Worm (Caenorhabditis elegans): ENCODE measurements around the gene C28H8.2.

The C28H8.2 gene

ce11 chrIII:5914717-5915116 is 5.4 kb upstream of the C28H8.2 start:
- peak; percentile 72 for TF ChIP-seq nfya-1 (tag; optimal IDR thresholded peaks at IDR 0.05; ENCODE audit: insufficient read depth)
- no peak for TF ChIP-seq unc-62 (GFP tag; optimal IDR thresholded peaks at IDR 0.05)
- TF ChIP-seq unc-39 (tag; optimal IDR thresholded peaks at IDR 0.05) = no peak
- TF ChIP-seq nhr-43 (tag; optimal IDR thresholded peaks at IDR 0.05; ENCODE audit: poor library complexity, severe bottlenecking) = no peak
- peak; percentile 12 for TF ChIP-seq pha-4 (tag; optimal IDR thresholded peaks at IDR 0.05)
- no peak for TF ChIP-seq nhr-23 (tag; optimal IDR thresholded peaks at IDR 0.05)
- no peak for TF ChIP-seq ceh-28 (tag; optimal IDR thresholded peaks at IDR 0.05)
- TF ChIP-seq egl-5 (tag; optimal IDR thresholded peaks at IDR 0.05) = no peak
- peak; percentile 48 for TF ChIP-seq pqm-1 (tag; optimal IDR thresholded peaks at IDR 0.05)
- no peak for TF ChIP-seq lin-39 (tag; optimal IDR thresholded peaks at IDR 0.05)
- TF ChIP-seq elt-2 (tag; optimal IDR thresholded peaks at IDR 0.05) = peak; percentile 77

DNA sequence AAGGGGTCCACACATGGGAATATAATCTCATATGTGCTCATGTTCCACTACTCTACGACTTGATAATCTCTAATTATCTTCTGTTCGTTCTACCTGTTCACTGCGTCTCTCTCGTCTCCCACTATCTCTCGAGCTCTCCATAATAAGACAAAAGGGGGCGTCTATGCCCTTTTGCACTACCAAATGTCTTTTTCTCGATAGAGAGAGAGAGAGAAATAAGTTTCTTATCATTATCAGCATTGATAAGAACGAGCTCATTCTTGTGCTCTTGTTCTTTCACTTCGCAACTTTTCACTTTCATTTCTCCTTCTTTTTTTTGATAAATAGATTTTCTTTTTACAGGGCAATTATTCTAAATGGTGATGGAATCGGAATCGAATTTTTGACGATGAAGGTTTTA is 4.2 kb upstream of the C28H8.2 start:
- peak; percentile 40 for TF ChIP-seq pqm-1 (tag; optimal IDR thresholded peaks at IDR 0.05)
- TF ChIP-seq pha-4 (tag; optimal IDR thresholded peaks at IDR 0.05) = peak; percentile 38
- TF ChIP-seq nhr-28 (tag; optimal IDR thresholded peaks at IDR 0.05) = no peak
- TF ChIP-seq elt-2 (tag; optimal IDR thresholded peaks at IDR 0.05) = peak; percentile 87
- TF ChIP-seq egl-27 (tag; optimal IDR thresholded peaks at IDR 0.05) = no peak
- TF ChIP-seq skn-1 (tag; optimal IDR thresholded peaks at IDR 0.05) = peak; percentile 4

- TF ChIP-seq sea-2 (GFP tag; optimal IDR thresholded peaks at IDR 0.05) (no peak), nhr-76 (tag; optimal IDR thresholded peaks at IDR 0.05) (no peak), mdl-1 (tag; optimal IDR thresholded peaks at IDR 0.05) (no peak), nhr-237 (tag; optimal IDR thresholded peaks at IDR 0.05) (no peak), nhr-28 (tag; optimal IDR thresholded peaks at IDR 0.05) (no peak), eor-1 (tag; optimal IDR thresholded peaks at IDR 0.05) (no peak), skn-1 (tag; optimal IDR thresholded peaks at IDR 0.05) (peak; percentile 92), R02D3.7 (tag; optimal IDR thresholded peaks at IDR 0.05) (no peak), elt-2 (tag; optimal IDR thresholded peaks at IDR 0.05) (peak; percentile 87), ceh-16 (tag; optimal IDR thresholded peaks at IDR 0.05) (no peak), tbx-2 (tag; optimal IDR thresholded peaks at IDR 0.05) (no peak), lin-15B (tag; optimal IDR thresholded peaks at IDR 0.05) (no peak), aly-2 (tag; optimal IDR thresholded peaks at IDR 0.05) (no peak), ceh-28 (tag; optimal IDR thresholded peaks at IDR 0.05) (peak; percentile 37), nhr-12 (tag; optimal IDR thresholded peaks at IDR 0.05) (no peak), unc-62 (GFP tag; optimal IDR thresholded peaks at IDR 0.05) (no peak), fkh-2 (tag; optimal IDR thresholded peaks at IDR 0.05) (no peak), nhr-11 (tag; optimal IDR thresholded peaks at IDR 0.05) (no peak), ceh-82 (tag; optimal IDR thresholded peaks at IDR 0.05) (no peak), ztf-11 (tag; optimal IDR thresholded peaks at IDR 0.05) (no peak), nhr-43 (tag; optimal IDR thresholded peaks at IDR 0.05; ENCODE audit: poor library complexity, severe bottlenecking) (peak; percentile 16), pqm-1 (tag; optimal IDR thresholded peaks at IDR 0.05) (peak; percentile 42), lsy-12 (tag; optimal IDR thresholded peaks at IDR 0.05) (peak; percentile 40), ztf-4 (tag; optimal IDR thresholded peaks at IDR 0.05) (peak; percentile 24), egl-27 (tag; optimal IDR thresholded peaks at IDR 0.05) (no peak), fkh-10 (GFP tag; optimal IDR thresholded peaks at IDR 0.05) (no peak), nhr-67 (tag; optimal IDR thresholded peaks at IDR 0.05) (no peak), ceh-9 (tag; optimal IDR thresholded peaks at IDR 0.05) (no peak), ZK546.5 (tag; optimal IDR thresholded peaks at IDR 0.05) (no peak), nhr-77 (tag; optimal IDR thresholded peaks at IDR 0.05) (no peak), zag-1 (tag; optimal IDR thresholded peaks at IDR 0.05) (no peak), lin-39 (tag; optimal IDR thresholded peaks at IDR 0.05) (no peak), elt-1 (tag; optimal IDR thresholded peaks at IDR 0.05) (no peak), nfya-1 (tag; optimal IDR thresholded peaks at IDR 0.05; ENCODE audit: insufficient read depth) (no peak), nhr-25 (tag; optimal IDR thresholded peaks at IDR 0.05) (peak; percentile 17), snpc-4 (tag; optimal IDR thresholded peaks at IDR 0.05) (no peak), jun-1 (tag; optimal IDR thresholded peaks at IDR 0.05) (no peak), daf-12 (tag; optimal IDR thresholded peaks at IDR 0.05) (no peak), pha-4 (tag; optimal IDR thresholded peaks at IDR 0.05) (peak; percentile 41), elt-3 (tag; optimal IDR thresholded peaks at IDR 0.05) (no peak), mml-1 (tag; optimal IDR thresholded peaks at IDR 0.05) (no peak), fos-1 (tag; optimal IDR thresholded peaks at IDR 0.05) (peak; percentile 18), ama-1 (optimal IDR thresholded peaks at IDR 0.05) (peak; percentile 2), nhr-23 (tag; optimal IDR thresholded peaks at IDR 0.05) (peak; percentile 20)
Observed at ce11 chrIII:5917365-5917958, 2.7 kb upstream of the C28H8.2 start.
